Fruit fly (Drosophila melanogaster) whole organism, adult: ENCODE data around the gene CG5934.

Experiments used
- CG11617 ChIP-seq: fragments of 200-800 bp; sonication (Bioruptor generic); optimal IDR thresholded peaks from 2 replicates; lab custom pipeline; 2017; ENCODE audit warnings: mild to moderate bottlenecking, missing biosample characterization, missing genetic modification reagents, missing genetic modification characterization
- CG12768 ChIP-seq: fragments of 200-800 bp; sonication (Bioruptor generic); optimal IDR thresholded peaks from 2 replicates; lab custom pipeline; 2017; ENCODE audit warnings: missing biosample characterization, missing genetic modification characterization, mild to moderate bottlenecking, moderate library complexity, missing genetic modification reagents
- CG14711 ChIP-seq: fragments of 200-800 bp; sonication (Bioruptor generic); optimal IDR thresholded peaks from 2 replicates; lab custom pipeline; 2018; ENCODE audit warnings: missing biosample characterization, mild to moderate bottlenecking, missing genetic modification characterization, moderate library complexity
- CG1620 ChIP-seq: fragments of 200-800 bp; sonication (Bioruptor generic); optimal IDR thresholded peaks from 2 replicates; lab custom pipeline; 2016; ENCODE audit warnings: missing biosample characterization, missing genetic modification characterization
- CG33017 ChIP-seq: fragments of 200-800 bp; sonication (Bioruptor generic); optimal IDR thresholded peaks from 2 replicates; lab custom pipeline; 2018; ENCODE audit warnings: missing biosample characterization, mild to moderate bottlenecking, missing genetic modification characterization, moderate library complexity
- CG5204 ChIP-seq: fragments of 200-800 bp; sonication (Bioruptor generic); optimal IDR thresholded peaks from 2 replicates; lab custom pipeline; 2016; ENCODE audit warnings: missing biosample characterization, missing genetic modification characterization
- CG7045 ChIP-seq: fragments of 200-800 bp; sonication (Bioruptor generic); optimal IDR thresholded peaks from 2 replicates; lab custom pipeline; 2017; ENCODE audit warnings: missing biosample characterization, mild to moderate bottlenecking, missing genetic modification characterization
- CG7101 ChIP-seq: fragments of 200-800 bp; sonication (Bioruptor generic); optimal IDR thresholded peaks from 2 replicates; lab custom pipeline; 2018; ENCODE audit warnings: missing biosample characterization, mild to moderate bottlenecking, missing genetic modification characterization, moderate library complexity
- Clk ChIP-seq: fragments of 200-800 bp; sonication (Bioruptor generic); optimal IDR thresholded peaks from 2 replicates; lab custom pipeline; 2017; ENCODE audit warnings: missing biosample characterization, missing genetic modification characterization
- Crg-1 ChIP-seq: fragments of 200-800 bp; sonication (Bioruptor generic); optimal IDR thresholded peaks from 2 replicates; lab custom pipeline; 2016; ENCODE audit warnings: missing biosample characterization, missing genetic modification characterization
- Hr96 ChIP-seq: fragments of 200-800 bp; sonication (Bioruptor generic); optimal IDR thresholded peaks from 2 replicates; lab custom pipeline; 2016; ENCODE audit warnings: missing biosample characterization, missing genetic modification characterization
- Mnt ChIP-seq: fragments of 200-800 bp; sonication (Bioruptor generic); optimal IDR thresholded peaks from 2 replicates; lab custom pipeline; 2016; ENCODE audit warnings: missing biosample characterization, mild to moderate bottlenecking, missing genetic modification characterization
- bab1 ChIP-seq: fragments of 200-800 bp; sonication (Bioruptor generic); optimal IDR thresholded peaks from 3 replicates; lab custom pipeline; 2019; ENCODE audit warnings: missing biosample characterization, mild to moderate bottlenecking, missing genetic modification characterization, moderate library complexity
- cic ChIP-seq: fragments of 200-800 bp; sonication (Bioruptor generic); optimal IDR thresholded peaks from 2 replicates; lab custom pipeline; 2017; ENCODE audit warnings: missing biosample characterization, mild to moderate bottlenecking, missing genetic modification characterization, moderate library complexity
- cnc ChIP-seq, 2 experiments: fragments of >200 bp; optimal IDR thresholded peaks; 2 replicates each; lab custom pipeline; 2017
- kay ChIP-seq: fragments of 200-800 bp; sonication (Bioruptor generic); peaks from one replicate; lab custom pipeline; 2016; ENCODE audit warnings: missing biosample characterization, missing genetic modification characterization, borderline replicate concordance
- ovo ChIP-seq: fragments of 200-800 bp; sonication (Bioruptor generic); optimal IDR thresholded peaks from 2 replicates; lab custom pipeline; 2016; ENCODE audit warnings: missing biosample characterization, missing genetic modification characterization
- pad ChIP-seq: fragments of 200-800 bp; sonication (Bioruptor generic); optimal IDR thresholded peaks from 3 replicates; lab custom pipeline; 2017; ENCODE audit warnings: missing biosample characterization, missing genetic modification characterization, mild to moderate bottlenecking, moderate library complexity, missing genetic modification reagents
- tj ChIP-seq: fragments of 200-800 bp; sonication (Bioruptor generic); optimal IDR thresholded peaks from 3 replicates; lab custom pipeline; 2017; ENCODE audit warnings: missing biosample characterization, mild to moderate bottlenecking, missing genetic modification characterization, moderate library complexity
- toe ChIP-seq: fragments of 200-800 bp; sonication (Bioruptor generic); optimal IDR thresholded peaks from 2 replicates; lab custom pipeline; 2016; ENCODE audit warnings: missing biosample characterization, missing genetic modification characterization

The CG5934 gene

DNA sequence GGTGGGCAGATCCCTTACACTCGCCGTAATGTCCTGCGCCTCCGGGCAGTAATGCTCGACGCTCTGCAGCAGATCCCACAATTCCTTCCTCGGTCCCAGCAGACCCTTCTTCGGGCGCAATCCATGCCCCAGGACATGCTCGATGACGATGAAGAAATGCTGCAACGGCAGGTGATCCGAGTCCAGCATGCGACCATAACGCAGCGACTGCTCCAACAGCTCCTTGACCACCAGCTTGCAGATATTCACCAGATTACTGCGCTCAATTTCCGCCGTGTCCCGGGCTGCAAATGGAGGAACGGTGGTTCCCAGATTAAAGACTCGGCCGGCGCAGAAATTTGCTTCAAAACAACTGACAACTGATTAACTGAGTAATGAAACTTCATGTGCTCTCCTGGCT is 40.1 kb upstream of the CG5934 start, which contains the start of gene CG31068:
CG31068 (plus strand) TSS at position 301 of the 400 bp plus-strand sequence.
- no peak for TF ChIP-seq bab1 (GFP tag; lab: Kevin White, UChicago)
- TF ChIP-seq CG5204 (GFP tag; lab: Kevin White, UChicago) = no peak
- no peak for TF ChIP-seq CG33017
- TF ChIP-seq CG7045 (GFP tag; lab: Kevin White, UChicago) = no peak
- TF ChIP-seq CG14711 = no peak
- no peak for TF ChIP-seq CG12768
- no peak for TF ChIP-seq Hr96 (GFP tag; lab: Kevin White, UChicago)
- TF ChIP-seq CG11617 (GFP tag; lab: Kevin White, UChicago) = no peak

DNA sequence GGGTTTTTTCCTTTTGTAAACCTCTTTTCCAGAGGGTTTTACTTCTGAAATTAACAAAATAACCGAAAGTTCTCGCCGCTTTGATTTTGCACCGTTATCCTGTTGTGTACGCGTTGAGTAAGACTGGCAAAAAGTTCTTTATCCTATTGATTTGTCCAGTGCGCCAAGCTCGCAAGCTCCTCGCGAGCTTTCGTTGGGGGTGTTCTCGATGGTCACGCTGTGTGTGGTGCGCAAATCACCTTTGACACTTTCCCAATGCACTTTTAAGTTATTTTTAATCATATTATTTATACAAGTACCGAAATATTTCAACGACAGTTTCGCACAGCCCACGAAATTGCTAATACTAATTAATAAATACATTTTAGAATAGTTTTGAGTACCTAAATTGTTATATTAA is 35.5 kb upstream of the CG5934 start:
- TF ChIP-seq Hr96 (GFP tag; lab: Kevin White, UChicago) = no peak
- TF ChIP-seq Clk (GFP tag; lab: Kevin White, UChicago) = no peak
- no peak for TF ChIP-seq CG12768
- TF ChIP-seq cnc (optimal IDR thresholded peaks at IDR 0.05; lab: Kevin White, UChicago) = no peak
- TF ChIP-seq Mnt (GFP tag; lab: Kevin White, UChicago) = no peak

DNA sequence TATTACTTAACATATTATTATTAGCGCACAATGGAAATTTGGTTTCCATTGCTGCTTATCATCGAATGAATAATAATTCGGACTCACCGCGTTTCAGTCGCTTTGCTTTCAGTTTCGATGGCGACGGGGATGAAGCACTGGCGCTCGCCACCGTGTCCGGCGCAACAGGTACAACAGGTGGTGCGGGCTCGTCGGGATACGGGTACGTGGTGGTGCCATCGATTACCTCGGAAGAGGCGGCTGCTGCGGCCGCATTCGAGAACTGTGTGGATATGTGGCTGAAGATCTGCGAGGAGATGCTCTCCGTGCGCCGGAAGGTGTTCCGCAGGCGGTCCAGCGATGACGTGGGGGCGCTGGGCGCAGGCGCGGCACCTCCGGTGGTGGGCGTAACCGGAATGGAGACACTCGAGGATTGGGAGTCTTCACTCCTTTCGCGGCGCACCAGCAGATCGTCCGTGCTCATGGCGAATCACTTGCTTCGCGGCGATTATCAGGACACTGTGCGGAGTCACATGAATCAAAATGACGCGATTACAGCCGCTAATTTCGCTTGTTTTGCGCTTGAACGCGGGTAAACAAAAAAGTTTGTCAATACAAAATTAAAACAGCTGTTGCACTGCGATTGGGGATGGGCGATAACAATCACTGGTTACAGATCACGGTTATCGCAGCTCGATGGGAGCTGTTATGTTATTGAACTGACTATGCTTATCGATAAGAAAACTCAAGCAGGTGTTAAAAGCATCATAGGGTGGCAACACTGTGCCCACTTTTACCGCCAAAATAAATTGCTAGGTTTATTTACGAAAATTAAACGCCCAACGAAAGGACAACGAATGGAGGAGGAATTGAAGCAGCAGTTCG is 34.8 kb upstream of the CG5934 start, which contains the start of the genes CG31064 and PolA2:
CG31064 (minus strand) TSS at position 648 of the 864 bp plus-strand sequence.
PolA2 (plus strand) TSS at position 726 of the 864 bp plus-strand sequence.
- TF ChIP-seq Crg-1 (GFP tag; lab: Kevin White, UChicago) = peak; percentile 38
- TF ChIP-seq cic (GFP tag; lab: Kevin White, UChicago) = peak; percentile 6
- peak; percentile 34 for TF ChIP-seq Mnt (GFP tag; lab: Kevin White, UChicago)
- TF ChIP-seq CG14711 = peak; percentile 55
- TF ChIP-seq bab1 (GFP tag; lab: Kevin White, UChicago) = peak; percentile 24
- no peak for TF ChIP-seq Clk (GFP tag; lab: Kevin White, UChicago)
- no peak for TF ChIP-seq CG12768
- TF ChIP-seq pad (GFP tag; lab: Kevin White, UChicago) = peak; percentile 5
- peak; percentile 30 for TF ChIP-seq CG1620 (GFP tag; lab: Kevin White, UChicago)

DNA sequence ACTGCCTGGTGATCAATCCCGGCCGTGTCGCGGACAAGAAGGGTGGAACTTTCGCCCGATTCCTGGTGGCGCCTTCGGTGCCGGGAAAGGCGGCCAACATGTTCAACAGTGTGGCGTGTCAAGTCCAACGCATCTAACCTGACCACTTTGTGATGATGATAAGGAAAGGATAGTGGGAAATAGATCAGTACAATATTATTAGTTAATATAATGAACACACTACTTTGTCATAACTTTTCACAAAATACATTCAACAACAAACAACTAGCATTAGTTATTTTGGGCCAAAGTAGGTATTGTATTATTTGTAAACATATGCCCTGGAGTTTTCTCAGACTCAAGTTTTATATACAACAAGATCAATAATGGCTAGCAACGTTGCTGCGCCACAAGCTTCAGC is 32.5 kb upstream of the CG5934 start, which contains the start of gene CG17991:
CG17991 (plus strand) TSS at position 301 of the 400 bp plus-strand sequence.
- TF ChIP-seq ovo (GFP tag; lab: Kevin White, UChicago) (no peak), CG14711 (no peak), Crg-1 (GFP tag; lab: Kevin White, UChicago) (no peak), cic (GFP tag; lab: Kevin White, UChicago) (no peak), bab1 (GFP tag; lab: Kevin White, UChicago) (no peak), tj (GFP tag; lab: Kevin White, UChicago) (no peak), pad (GFP tag; lab: Kevin White, UChicago) (no peak), Mnt (GFP tag; lab: Kevin White, UChicago) (no peak), CG1620 (GFP tag; lab: Kevin White, UChicago) (no peak), cnc (optimal IDR thresholded peaks at IDR 0.05; lab: Kevin White, UChicago) (no peak), CG33017 (no peak), CG7101 (tag; lab: Kevin White, UChicago) (no peak)

DNA sequence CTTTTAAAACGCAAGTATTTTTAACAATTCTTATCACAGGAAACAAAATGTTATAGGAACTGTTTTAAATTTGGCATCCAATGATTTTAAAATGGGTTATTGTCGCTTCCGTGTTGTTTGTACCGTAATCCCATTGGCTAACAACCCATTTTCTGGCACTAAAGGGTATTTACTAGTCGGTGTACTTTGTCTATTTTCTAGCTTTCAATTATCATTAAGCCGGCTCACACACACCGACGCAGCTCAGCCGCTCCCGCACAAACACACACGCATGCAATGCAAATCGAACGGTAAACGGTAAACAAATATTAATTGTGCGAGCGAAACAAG is 29.1 kb upstream of the CG5934 start:
- TF ChIP-seq pad (GFP tag; lab: Kevin White, UChicago) = peak; percentile 18
- TF ChIP-seq CG14711 = no peak
- peak; percentile 91 for TF ChIP-seq ovo (GFP tag; lab: Kevin White, UChicago)

DNA sequence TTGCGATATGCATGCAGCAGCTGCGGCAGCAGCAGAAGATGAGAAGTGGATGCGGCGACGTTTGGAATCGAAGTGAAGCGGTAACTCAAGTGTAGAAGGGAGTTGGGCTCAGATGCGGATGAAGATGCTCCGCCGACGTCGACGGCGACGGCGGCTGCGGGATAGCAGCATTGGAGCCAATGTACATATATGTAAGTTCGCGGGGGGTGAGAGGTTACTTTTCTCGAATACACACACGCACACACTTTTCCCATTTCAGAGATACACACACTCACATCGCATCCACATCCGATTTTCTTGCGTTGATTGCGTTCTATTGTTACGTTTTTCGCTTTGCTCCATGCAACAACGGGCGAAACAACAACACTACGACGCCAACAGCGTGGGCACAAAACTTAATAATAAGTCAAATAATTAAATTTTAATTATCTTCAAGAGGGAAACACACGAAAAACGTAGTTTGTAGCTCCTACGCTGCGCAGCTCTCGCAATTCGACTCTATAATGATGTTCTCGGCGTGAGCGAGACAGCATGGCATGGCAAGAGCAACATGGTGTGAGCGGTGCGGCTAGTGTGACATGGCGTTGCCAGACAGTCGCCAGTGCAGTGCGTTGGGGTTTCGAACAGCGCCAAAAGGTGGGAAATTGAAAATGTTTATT is 28.6 kb upstream of the CG5934 start, which contains the start of gene CG18766:
CG18766 (minus strand) TSS at position 508 of the 659 bp plus-strand sequence.
- TF ChIP-seq cnc (optimal IDR thresholded peaks at IDR 0.05; lab: Kevin White, UChicago) (no peak), CG7045 (GFP tag; lab: Kevin White, UChicago) (no peak), toe (GFP tag; lab: Kevin White, UChicago) (no peak), CG7101 (tag; lab: Kevin White, UChicago) (no peak), CG12768 (peak; percentile 30), pad (GFP tag; lab: Kevin White, UChicago) (peak; percentile 30), Crg-1 (GFP tag; lab: Kevin White, UChicago) (no peak), CG11617 (GFP tag; lab: Kevin White, UChicago) (no peak), tj (GFP tag; lab: Kevin White, UChicago) (no peak), kay (GFP tag; lab: Kevin White, UChicago) (no peak), ovo (GFP tag; lab: Kevin White, UChicago) (peak; percentile 57), Mnt (GFP tag; lab: Kevin White, UChicago) (peak; percentile 35), CG5204 (GFP tag; lab: Kevin White, UChicago) (no peak), Hr96 (GFP tag; lab: Kevin White, UChicago) (peak; percentile 31), CG1620 (GFP tag; lab: Kevin White, UChicago) (peak; percentile 36), cic (GFP tag; lab: Kevin White, UChicago) (peak; percentile 60), CG14711 (no peak), bab1 (GFP tag; lab: Kevin White, UChicago) (no peak), Clk (GFP tag; lab: Kevin White, UChicago) (no peak), CG33017 (no peak)
